Worm (Caenorhabditis elegans) whole organism, early embryonic: Measurements from ENCODE around the gene rom-1.

Experiments used
- F13C5.2 ChIP-seq: sonication (generic microtip); optimal IDR thresholded peaks from 2 replicates; lab custom pipeline; 2017; ENCODE audit warnings: mild to moderate bottlenecking, missing genetic modification characterization, inconsistent platforms, missing compliant biosample characterization
- ama-1 ChIP-seq: fragments of 150-350 bp; optimal IDR thresholded peaks from 2 replicates; lab custom pipeline; 2014
- ceh-13 ChIP-seq: fragments of 200-800 bp; sonication (Bioruptor generic); optimal IDR thresholded peaks from 2 replicates; lab custom pipeline; 2018; ENCODE audit warnings: mild to moderate bottlenecking, missing genetic modification characterization, missing compliant biosample characterization
- ceh-36 ChIP-seq: sonication (generic microtip); optimal IDR thresholded peaks from 2 replicates; lab custom pipeline; 2016; ENCODE audit warnings: missing genetic modification characterization, inconsistent platforms, missing compliant biosample characterization
- ets-7 ChIP-seq: sonication (generic microtip); optimal IDR thresholded peaks from 2 replicates; lab custom pipeline; 2016; ENCODE audit warnings: missing genotype, missing genetic modification characterization, missing compliant biosample characterization
- sea-1 ChIP-seq: fragments of 200-800 bp; sonication (Bioruptor generic); conservative IDR thresholded peaks from 2 replicates; pipeline ENCODE4 v1.3.6; 2022; ENCODE audit warnings: missing genetic modification characterization, missing compliant biosample characterization

- TF ChIP-seq sea-1 (no peak), ama-1 (lab: Kevin White, UChicago) (no peak), ceh-13 (GFP tag; lab: Kevin White, UChicago) (no peak), ceh-36 (tag; lab: Kevin White, UChicago) (no peak), F13C5.2 (tag; lab: Kevin White, UChicago) (no peak), ets-7 (tag; lab: Kevin White, UChicago) (no peak)
Observed at ce11 chrIII:4881955-4882354, 25.0 kb upstream of the rom-1 start.
